Worm (Caenorhabditis elegans) whole organism, L2 larva: Measurements from ENCODE around the gene srh-104.

Experiments used
- alr-1 ChIP-seq: fragments of 150-350 bp; optimal IDR thresholded peaks from 2 replicates; lab custom pipeline; 2014; ENCODE audit warnings: missing biosample characterization, missing genetic modification characterization
- ama-1 ChIP-seq: fragments of 150-350 bp; optimal IDR thresholded peaks from 2 replicates; lab custom pipeline; 2018; ENCODE audit warnings: inconsistent platforms
- ceh-16 ChIP-seq: fragments of 150-350 bp; optimal IDR thresholded peaks from 2 replicates; lab custom pipeline; 2014; ENCODE audit warnings: missing biosample characterization, missing genetic modification characterization
- ceh-82 ChIP-seq: fragments of 150-350 bp; optimal IDR thresholded peaks from 2 replicates; lab custom pipeline; 2014; ENCODE audit warnings: missing biosample characterization, missing genetic modification characterization
- egl-27 ChIP-seq: sonication (generic microtip); optimal IDR thresholded peaks from 3 replicates; lab custom pipeline; 2017; ENCODE audit warnings: missing biosample characterization, missing genetic modification reagents, missing genetic modification characterization
- mab-5 ChIP-seq: fragments of 150-350 bp; optimal IDR thresholded peaks from 2 replicates; lab custom pipeline; 2014; ENCODE audit warnings: missing biosample characterization, missing genetic modification characterization
- mdl-1 ChIP-seq, 2 experiments: fragments of 150-350 bp in 1 of 2; sonication (generic microtip) in 1 of 2; optimal IDR thresholded peaks; 2 replicates each; lab custom pipeline; 2017; ENCODE audit warnings: missing biosample characterization in 2 of 2, missing genetic modification characterization in 2 of 2
- nhr-23 ChIP-seq: fragments of 150-350 bp; optimal IDR thresholded peaks from 2 replicates; lab custom pipeline; 2014; ENCODE audit warnings: missing biosample characterization, missing genetic modification reagents, missing genetic modification characterization
- skn-1 ChIP-seq: sonication (generic microtip); optimal IDR thresholded peaks from 2 replicates; lab custom pipeline; 2017; ENCODE audit warnings: missing biosample characterization, missing genetic modification characterization
- unc-62 ChIP-seq: fragments of 150-350 bp; optimal IDR thresholded peaks from 2 replicates; lab custom pipeline; 2014; ENCODE audit warnings: missing biosample characterization, missing genetic modification reagents, missing genetic modification characterization
- ztf-11 ChIP-seq: sonication (generic microtip); optimal IDR thresholded peaks from 2 replicates; lab custom pipeline; 2017; ENCODE audit warnings: missing biosample characterization, missing genetic modification characterization

ce11 chrV:16194639-16195038 is 49.3 kb downstream of the srh-104 start, which contains the start of gene rabr-4:
- TF ChIP-seq ceh-82 (tag; lab: Kevin White, UChicago) (no peak), alr-1 (no peak), egl-27 (tag; lab: Kevin White, UChicago) (no peak), unc-62 (GFP tag; lab: Kevin White, UChicago) (no peak), nhr-23 (tag; lab: Kevin White, UChicago) (no peak), mdl-1 (tag; optimal IDR thresholded peaks at IDR 0.05; lab: Kevin White, UChicago) (no peak), ama-1 (lab: Kevin White, UChicago) (no peak), ztf-11 (tag; lab: Kevin White, UChicago) (no peak), ceh-16 (no peak), mab-5 (tag; lab: Kevin White, UChicago) (no peak), skn-1 (tag; lab: Kevin White, UChicago) (no peak)
